Fruit fly (Drosophila melanogaster): ENCODE measurements around the gene kst.
A peak's percentile ranks its signal among the peaks of the same experiment; 100 is the strongest.

The kst gene

DNA sequence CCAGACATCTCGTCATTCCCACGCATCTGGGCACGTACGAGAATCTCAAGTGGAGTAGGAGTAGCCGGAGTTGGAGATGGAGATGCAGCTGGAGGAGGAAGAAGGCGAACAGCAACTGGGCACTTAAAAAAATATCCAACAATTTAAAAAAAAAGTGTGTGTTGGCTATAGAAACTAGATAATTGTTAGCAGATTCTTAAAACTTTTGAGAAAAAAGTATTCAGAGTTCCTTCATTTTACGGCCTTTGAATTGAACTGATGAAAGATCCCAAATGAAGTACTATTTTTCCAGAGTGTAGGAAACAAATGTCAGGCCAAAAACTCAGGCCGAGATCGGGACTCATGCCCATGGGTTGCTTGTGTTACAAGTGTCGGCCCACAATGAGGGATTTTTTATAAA is 55.2 kb downstream of the kst start (continued):
- TF ChIP-seq CG15696 (tag; optimal IDR thresholded peaks at IDR 0.05) (peak; percentile 24), chif (GFP tag; optimal IDR thresholded peaks at IDR 0.05) (peak in 1 of 2 experiments; percentile 53), grau (tag; optimal IDR thresholded peaks at IDR 0.05) (peak; percentile 1), dmrt11E (tag; optimal IDR thresholded peaks at IDR 0.05) (peak; percentile 78), Gsc (GFP tag; IDR thresholded peaks at IDR 0.05) (no peak), E2f2 (GFP tag; IDR thresholded peaks at IDR 0.05) (no peak), Mes4 (GFP tag; optimal IDR thresholded peaks at IDR 0.05) (peak; percentile 3), CG3847 (GFP tag; IDR thresholded peaks at IDR 0.05) (no peak), az2 (GFP tag; optimal IDR thresholded peaks at IDR 0.05) (peak; percentile 23), CG14441 (GFP tag; IDR thresholded peaks at IDR 0.05) (no peak), CG10979 (tag; optimal IDR thresholded peaks at IDR 0.05) (peak; percentile 59), lola (GFP tag; optimal IDR thresholded peaks at IDR 0.05) (peak in 1 of 3 experiments; percentile 62), CG13775 (GFP tag; optimal IDR thresholded peaks at IDR 0.05) (peak; percentile 3), hkb (optimal IDR thresholded peaks at IDR 0.05) (no peak), hkb (GFP tag; IDR thresholded peaks at IDR 0.05) (no peak), CG15601 (tag; optimal IDR thresholded peaks at IDR 0.05) (peak; percentile 34), Chrac-16 (GFP tag; optimal IDR thresholded peaks at IDR 0.05) (peak; percentile 43), Dip3 (GFP tag; optimal IDR thresholded peaks at IDR 0.05) (no peak), CG32767 (GFP tag; IDR thresholded peaks at IDR 0.05) (no peak), CG17186 (GFP tag; optimal IDR thresholded peaks at IDR 0.05) (no peak), otp (GFP tag; IDR thresholded peaks at IDR 0.05) (no peak), Atf-2 (GFP tag; optimal IDR thresholded peaks at IDR 0.05) (peak; percentile 13), CG16815 (GFP tag; optimal IDR thresholded peaks at IDR 0.05) (peak; percentile 38), CG18262 (tag; optimal IDR thresholded peaks at IDR 0.05) (peak; percentile 61), zfh1 (GFP tag; IDR thresholded peaks at IDR 0.05) (peak; percentile 7; the same call in 1 of the 3 replicates), Ssrp (tag; optimal IDR thresholded peaks at IDR 0.05) (peak; percentile 16), row (GFP tag; IDR thresholded peaks at IDR 0.05) (peak; percentile 44; the same call in 1 of the 3 replicates), CG2202 (tag; optimal IDR thresholded peaks at IDR 0.05) (peak; percentile 9), CG8924 (tag; optimal IDR thresholded peaks at IDR 0.05) (peak; percentile 12), CG14710 (tag; optimal IDR thresholded peaks at IDR 0.05) (peak; percentile 38), nmo (GFP tag; optimal IDR thresholded peaks at IDR 0.05) (peak; percentile 38), CG2712 (tag; optimal IDR thresholded peaks at IDR 0.05) (peak; percentile 59), unpg (GFP tag; optimal IDR thresholded peaks at IDR 0.05) (peak; percentile 4), CG4282 (GFP tag; optimal IDR thresholded peaks at IDR 0.05) (no peak), Pdp1 (GFP tag; optimal IDR thresholded peaks at IDR 0.05) (no peak), CG12236 (GFP tag; optimal IDR thresholded peaks at IDR 0.05) (no peak), Drgx (GFP tag; IDR thresholded peaks at IDR 0.05) (peak; percentile 45; the same call in 1 of the 2 replicates), her (GFP tag; optimal IDR thresholded peaks at IDR 0.05) (no peak), CG34376 (GFP tag; optimal IDR thresholded peaks at IDR 0.05) (no peak), CG30431 (GFP tag; optimal IDR thresholded peaks at IDR 0.05) (peak; percentile 5), bsh (GFP tag; optimal IDR thresholded peaks at IDR 0.05) (peak in 1 of 2 experiments; percentile 60)
